Worm (Caenorhabditis elegans): Measurements from ENCODE around the gene nspe-3.

DNA sequence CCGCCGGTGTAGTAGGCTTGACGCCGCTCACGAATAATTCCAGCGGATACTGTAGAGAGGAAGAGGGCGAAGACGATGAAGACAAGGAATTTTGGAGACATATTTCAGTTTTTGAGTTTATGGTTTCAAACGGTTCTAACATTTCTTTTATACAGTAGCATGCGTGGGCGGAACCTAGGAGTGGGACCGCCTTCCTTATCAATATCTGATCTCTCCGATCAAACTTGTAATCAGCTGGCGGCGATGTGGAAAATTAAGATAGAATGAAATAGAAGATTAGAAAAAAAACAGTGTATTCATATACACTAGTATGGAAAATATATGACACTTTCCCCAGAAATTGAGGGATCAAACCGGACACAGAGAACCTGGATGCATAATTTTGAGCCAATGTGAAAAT, 1.6 kb downstream of the nspe-3 start, which contains the start of gene nspe-2:
- TF ChIP-seq pat-9 (tag; optimal IDR thresholded peaks at IDR 0.05) = no peak
- no peak for TF ChIP-seq ref-2 (tag; optimal IDR thresholded peaks at IDR 0.05)
